Fruit fly (Drosophila melanogaster) whole organism, embryonic: Measurements from ENCODE around the gene CG13896.

ENCODE experiments used
- ATbp ChIP-seq: fragments of 200-800 bp; sonication (Bioruptor generic); optimal IDR thresholded peaks from 2 replicates; lab custom pipeline; 2017; ENCODE audit warnings: missing biosample characterization, mild to moderate bottlenecking, missing genetic modification characterization, missing genetic modification reagents
- Abd-B ChIP-seq: fragments of 200-800 bp; sonication (Bioruptor generic); optimal IDR thresholded peaks from 2 replicates; lab custom pipeline; 2018; ENCODE audit warnings: missing biosample characterization, mild to moderate bottlenecking, missing genetic modification characterization, moderate library complexity
- CG10959 ChIP-seq: fragments of 200-800 bp; sonication (Bioruptor generic); IDR thresholded peaks from 2 replicates; pipeline ENCODE4 v1.3.6; 2022; ENCODE audit warnings: missing biosample characterization, missing genetic modification characterization
- CG10979 ChIP-seq: fragments of 200-800 bp; sonication (Bioruptor generic); optimal IDR thresholded peaks from 2 replicates; lab custom pipeline; 2018; ENCODE audit warnings: missing biosample characterization, mild to moderate bottlenecking, missing genetic modification characterization, moderate library complexity
- CG13424 ChIP-seq: fragments of 200-800 bp; sonication (Bioruptor generic); optimal IDR thresholded peaks from 2 replicates; lab custom pipeline; 2019; ENCODE audit warnings: missing biosample characterization, mild to moderate bottlenecking, missing genetic modification characterization, moderate library complexity
- CG15073 ChIP-seq: fragments of 200-800 bp; sonication (Bioruptor generic); optimal IDR thresholded peaks from 2 replicates; lab custom pipeline; 2016; ENCODE audit warnings: missing biosample characterization, missing genetic modification characterization
- CG15479 ChIP-seq: fragments of 200-800 bp; sonication (Bioruptor generic); optimal IDR thresholded peaks from 3 replicates; lab custom pipeline; 2019; ENCODE audit warnings: missing biosample characterization, mild to moderate bottlenecking, missing genetic modification characterization, moderate library complexity
- CG17328 ChIP-seq: fragments of 200-800 bp; sonication (Bioruptor generic); IDR thresholded peaks from 2 replicates; pipeline ENCODE4 v1.3.6; 2022; ENCODE audit warnings: missing biosample characterization, missing genetic modification characterization
- CG17385 ChIP-seq: fragments of 200-800 bp; sonication (Bioruptor generic); optimal IDR thresholded peaks from 3 replicates; lab custom pipeline; 2018; ENCODE audit warnings: missing biosample characterization, mild to moderate bottlenecking, missing genetic modification characterization
- CG17612 ChIP-seq: fragments of 200-800 bp; sonication (Bioruptor generic); IDR thresholded peaks from 2 replicates; pipeline ENCODE4 v1.3.6; 2022; ENCODE audit warnings: missing biosample characterization, missing genetic modification characterization
- CG3065 ChIP-seq: fragments of 200-800 bp; sonication (Bioruptor generic); optimal IDR thresholded peaks from 2 replicates; lab custom pipeline; 2016; ENCODE audit warnings: missing biosample characterization, missing genetic modification characterization
- CG7786 ChIP-seq: fragments of 200-800 bp; sonication (Bioruptor generic); optimal IDR thresholded peaks from 2 replicates; lab custom pipeline; 2016; ENCODE audit warnings: missing biosample characterization, missing genetic modification characterization
- CG8089 ChIP-seq: fragments of 200-800 bp; sonication (Bioruptor generic); optimal IDR thresholded peaks from 3 replicates; lab custom pipeline; 2016; ENCODE audit warnings: missing biosample characterization, missing genetic modification characterization
- CG8281 ChIP-seq: fragments of 200-800 bp; sonication (Bioruptor generic); optimal IDR thresholded peaks from 2 replicates; lab custom pipeline; 2018; ENCODE audit warnings: missing biosample characterization, mild to moderate bottlenecking, missing genetic modification characterization, moderate library complexity
- CG8290 ChIP-seq, 3 experiments: fragments of 200-800 bp; sonication (Bioruptor generic); optimal IDR thresholded peaks; 2 replicates each; lab custom pipeline; 2016 to 2019; ENCODE audit warnings: missing biosample characterization in 3 of 3, missing genetic modification characterization in 3 of 3, mild to moderate bottlenecking in 2 of 3, moderate library complexity in 1 of 3
- D19B ChIP-seq: fragments of 200-800 bp; sonication (Bioruptor generic); optimal IDR thresholded peaks from 2 replicates; lab custom pipeline; 2017; ENCODE audit warnings: missing biosample characterization, mild to moderate bottlenecking, missing genetic modification characterization
- Dbx ChIP-seq: fragments of 200-800 bp; sonication (Bioruptor generic); IDR thresholded peaks from 3 replicates; pipeline ENCODE4 v1.3.6; 2022; ENCODE audit warnings: missing biosample characterization, missing genetic modification characterization
- Deaf1 ChIP-seq: fragments of 200-800 bp; optimal IDR thresholded peaks from 3 replicates; lab custom pipeline; 2019; ENCODE audit warnings: missing biosample characterization, mild to moderate bottlenecking, missing genetic modification characterization, moderate library complexity
- Gug ChIP-seq: fragments of 200-800 bp; sonication (Bioruptor generic); IDR thresholded peaks from 4 replicates; pipeline ENCODE4 v1.3.6; 2022; ENCODE audit warnings: missing biosample characterization, missing genetic modification characterization
- HLH3B ChIP-seq: fragments of 200-800 bp; sonication (Bioruptor generic); IDR thresholded peaks from 2 replicates; pipeline ENCODE4 v1.3.6; 2022; ENCODE audit warnings: missing biosample characterization, missing genetic modification characterization
- Hr51 ChIP-seq, 2 experiments: fragments of 200-800 bp; sonication (Bioruptor generic); optimal IDR thresholded peaks; 2 replicates in 1 of 2; 3 replicates in 1 of 2; lab custom pipeline; 2016 to 2018; ENCODE audit warnings: missing biosample characterization in 2 of 2, missing genetic modification characterization in 2 of 2, mild to moderate bottlenecking in 1 of 2, moderate library complexity in 1 of 2
- Myb ChIP-seq: fragments of 200-800 bp; sonication (Bioruptor generic); optimal IDR thresholded peaks from 2 replicates; lab custom pipeline; 2016; ENCODE audit warnings: missing biosample characterization, missing genetic modification characterization
- NfI ChIP-seq: fragments of 200-800 bp; sonication (Bioruptor generic); optimal IDR thresholded peaks from 3 replicates; lab custom pipeline; 2018; ENCODE audit warnings: missing biosample characterization, mild to moderate bottlenecking, missing genetic modification characterization, moderate library complexity
- Oli ChIP-seq: fragments of 200-800 bp; sonication (Bioruptor generic); optimal IDR thresholded peaks from 2 replicates; lab custom pipeline; 2018; ENCODE audit warnings: missing biosample characterization, mild to moderate bottlenecking, missing genetic modification characterization, moderate library complexity
- Pdp1 ChIP-seq, 2 experiments: fragments of 200-800 bp; sonication (Bioruptor generic); optimal IDR thresholded peaks; 3 replicates each; lab custom pipeline; 2016; ENCODE audit warnings: missing biosample characterization in 2 of 2, missing genetic modification characterization in 2 of 2, mild to moderate bottlenecking in 1 of 2, moderate library complexity in 1 of 2
- Sox102F ChIP-seq: fragments of 200-800 bp; sonication (Bioruptor generic); optimal IDR thresholded peaks from 2 replicates; lab custom pipeline; 2018; ENCODE audit warnings: missing biosample characterization, mild to moderate bottlenecking, missing genetic modification characterization, moderate library complexity
- Sry-δ ChIP-seq: fragments of 200-800 bp; sonication (Bioruptor generic); optimal IDR thresholded peaks from 2 replicates; lab custom pipeline; 2016; ENCODE audit warnings: missing biosample characterization, missing genetic modification characterization
- Taf1 ChIP-seq: fragments of 200-800 bp; sonication (Bioruptor generic); IDR thresholded peaks from 2 replicates; pipeline ENCODE4 v1.3.6; 2022; ENCODE audit warnings: missing biosample characterization, missing genetic modification characterization
- ac ChIP-seq: fragments of 200-800 bp; sonication (Bioruptor generic); optimal IDR thresholded peaks from 3 replicates; lab custom pipeline; 2017; ENCODE audit warnings: missing biosample characterization, mild to moderate bottlenecking, missing genetic modification characterization
- bsh ChIP-seq, 2 experiments: fragments of 200-800 bp; sonication (Bioruptor generic); optimal IDR thresholded peaks; 2 replicates each; lab custom pipeline; 2017 to 2018; ENCODE audit warnings: mild to moderate bottlenecking in 2 of 2, missing biosample characterization in 2 of 2, missing genetic modification characterization in 2 of 2, moderate library complexity in 1 of 2
- caup ChIP-seq: fragments of 200-800 bp; sonication (Bioruptor generic); optimal IDR thresholded peaks from 3 replicates; lab custom pipeline; 2017; ENCODE audit warnings: missing biosample characterization, mild to moderate bottlenecking, missing genetic modification characterization, moderate library complexity; ENCODE audit not compliant: severe bottlenecking
- chif ChIP-seq, 2 experiments: fragments of 200-800 bp; sonication (Bioruptor generic); optimal IDR thresholded peaks; 3 replicates each; lab custom pipeline; 2016; ENCODE audit warnings: missing biosample characterization in 2 of 2, missing genetic modification characterization in 2 of 2
- corto ChIP-seq: fragments of 200-800 bp; sonication (Bioruptor generic); optimal IDR thresholded peaks from 2 replicates; lab custom pipeline; 2016; ENCODE audit warnings: missing biosample characterization, mild to moderate bottlenecking, missing genetic modification characterization, moderate library complexity
- cwo ChIP-seq: fragments of 200-800 bp; sonication (Bioruptor generic); optimal IDR thresholded peaks from 3 replicates; lab custom pipeline; 2017; ENCODE audit warnings: missing biosample characterization, missing genetic modification characterization, mild to moderate bottlenecking, moderate library complexity, missing genetic modification reagents
- dmrt11E ChIP-seq: fragments of 200-800 bp; sonication (Bioruptor generic); optimal IDR thresholded peaks from 3 replicates; lab custom pipeline; 2018; ENCODE audit warnings: missing biosample characterization, mild to moderate bottlenecking, missing genetic modification characterization, moderate library complexity
- esg ChIP-seq: fragments of 200-800 bp; sonication (Bioruptor generic); conservative IDR thresholded peaks from 2 replicates; pipeline ENCODE4 v1.3.6; 2022; ENCODE audit warnings: missing biosample characterization, missing genetic modification characterization
- ftz-f1 ChIP-seq: fragments of 200-800 bp; sonication (Bioruptor generic); optimal IDR thresholded peaks from 2 replicates; lab custom pipeline; 2016; ENCODE audit warnings: missing biosample characterization, missing genetic modification characterization
- gfzf ChIP-seq: fragments of 200-800 bp; sonication (Bioruptor generic); optimal IDR thresholded peaks from 2 replicates; lab custom pipeline; 2016; ENCODE audit warnings: missing biosample characterization, mild to moderate bottlenecking, missing genetic modification characterization, moderate library complexity
- gt ChIP-seq: fragments of 200-800 bp; sonication (Bioruptor generic); IDR thresholded peaks from 2 replicates; pipeline ENCODE4 v1.3.6; 2022; ENCODE audit warnings: missing biosample characterization, missing genetic modification characterization
- kay ChIP-seq: fragments of 200-800 bp; sonication (Bioruptor generic); optimal IDR thresholded peaks from 2 replicates; lab custom pipeline; 2016; ENCODE audit warnings: missing biosample characterization, missing genetic modification characterization
- lbe ChIP-seq: fragments of 200-800 bp; sonication (Bioruptor generic); optimal IDR thresholded peaks from 2 replicates; lab custom pipeline; 2016; ENCODE audit warnings: missing biosample characterization, mild to moderate bottlenecking, missing genetic modification characterization
- nerfin-1 ChIP-seq: fragments of 200-800 bp; sonication (Bioruptor generic); optimal IDR thresholded peaks from 3 replicates; lab custom pipeline; 2019; ENCODE audit warnings: missing biosample characterization, mild to moderate bottlenecking, missing genetic modification characterization, moderate library complexity
- oc ChIP-seq: fragments of 200-800 bp; sonication (Bioruptor generic); optimal IDR thresholded peaks from 2 replicates; lab custom pipeline; 2018; ENCODE audit warnings: missing biosample characterization, mild to moderate bottlenecking, missing genetic modification characterization, moderate library complexity
- pfk ChIP-seq: fragments of 200-800 bp; sonication (Bioruptor generic); optimal IDR thresholded peaks from 2 replicates; lab custom pipeline; 2018; ENCODE audit warnings: missing biosample characterization, mild to moderate bottlenecking, missing genetic modification characterization, moderate library complexity
- pho ChIP-seq: fragments of 200-800 bp; sonication (Bioruptor generic); optimal IDR thresholded peaks from 2 replicates; lab custom pipeline; 2016; ENCODE audit warnings: missing biosample characterization, missing genetic modification characterization
- psq ChIP-seq: fragments of 200-800 bp; sonication (Bioruptor generic); optimal IDR thresholded peaks from 2 replicates; lab custom pipeline; 2017; ENCODE audit warnings: missing biosample characterization, missing genetic modification characterization
- pum ChIP-seq: fragments of 200-800 bp; sonication (Bioruptor generic); optimal IDR thresholded peaks from 2 replicates; lab custom pipeline; 2016; ENCODE audit warnings: missing biosample characterization, missing genetic modification characterization
- scrt ChIP-seq: fragments of 200-800 bp; sonication (Bioruptor generic); optimal IDR thresholded peaks from 2 replicates; lab custom pipeline; 2018; ENCODE audit warnings: missing biosample characterization, mild to moderate bottlenecking, missing genetic modification characterization, moderate library complexity
- sens-2 ChIP-seq: fragments of 200-800 bp; sonication (Bioruptor generic); IDR thresholded peaks from 2 replicates; pipeline ENCODE4 v1.3.6; 2022; ENCODE audit warnings: missing biosample characterization, missing genetic modification characterization
- ttk ChIP-seq: fragments of 200-800 bp; sonication (Bioruptor generic); IDR thresholded peaks from 2 replicates; pipeline ENCODE4 v2.1.2; 2022; ENCODE audit warnings: missing biosample characterization, missing genetic modification characterization

CG13896 gene

DNA sequence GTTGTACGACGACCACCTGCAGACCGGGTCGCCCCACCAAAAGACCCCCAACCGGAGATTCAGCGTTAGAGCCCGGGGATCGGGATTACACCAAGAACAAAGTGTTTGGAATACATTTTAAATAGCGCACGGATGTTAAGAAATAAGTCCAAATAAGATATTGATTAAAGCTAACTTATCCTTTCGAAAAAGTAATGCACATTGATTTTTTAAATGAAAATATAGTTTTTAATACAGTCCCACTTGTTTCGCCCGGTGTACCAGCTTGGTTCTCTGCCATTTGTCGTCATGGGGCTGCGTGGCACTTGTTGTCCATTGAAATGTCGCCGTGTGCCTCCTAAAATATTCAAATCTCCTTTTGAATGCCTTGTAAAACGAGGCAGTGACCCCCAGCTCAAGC lies 9.4 kb upstream of the CG13896 start (continued):
- TF ChIP-seq ATbp = peak; percentile 46
- TF ChIP-seq CG8281 (tag; lab: Kevin White, UChicago) = no peak
- no peak for TF ChIP-seq ftz-f1 (GFP tag; lab: Kevin White, UChicago)
- TF ChIP-seq Pdp1 (GFP tag; optimal IDR thresholded peaks at IDR 0.05; lab: Kevin White, UChicago) = peak in 1 of 2 experiments; percentile 58
- TF ChIP-seq CG10979 (tag; lab: Kevin White, UChicago) = peak; percentile 61
- TF ChIP-seq chif (GFP tag; optimal IDR thresholded peaks at IDR 0.05; lab: Kevin White, UChicago) = peak in 1 of 2 experiments; percentile 35
- TF ChIP-seq CG13424 (tag; lab: Kevin White, UChicago) = peak; percentile 1
- no peak for TF ChIP-seq Abd-B (GFP tag; lab: Kevin White, UChicago)
- TF ChIP-seq CG15073 (GFP tag; lab: Kevin White, UChicago) = no peak
- peak; percentile 41; the same call in 1 of the 2 replicates for TF ChIP-seq esg
- no peak for TF ChIP-seq cwo (GFP tag; lab: Kevin White, UChicago)
- no peak; the same call in 1 of the 2 replicates for TF ChIP-seq CG17328 (GFP tag; lab: Robert Waterston, UW)
- 0 out of 4 replicates have a peak, but pooled peaks have one; percentile 29 for TF ChIP-seq Gug
- no peak for TF ChIP-seq Deaf1 (tag; lab: Kevin White, UChicago)
- no peak for TF ChIP-seq Taf1
- no peak for TF ChIP-seq pfk (GFP tag; lab: Kevin White, UChicago)
- TF ChIP-seq Sox102F (GFP tag; lab: Kevin White, UChicago) = no peak
- TF ChIP-seq sens-2 = no peak
- no peak for TF ChIP-seq ac
- TF ChIP-seq CG17612 (GFP tag; lab: Robert Waterston, UW) = no peak
- TF ChIP-seq Myb = no peak
- TF ChIP-seq kay (GFP tag; lab: Kevin White, UChicago) = no peak
- TF ChIP-seq Oli (tag; lab: Kevin White, UChicago) = no peak
- no peak for TF ChIP-seq CG10959 (GFP tag; lab: Robert Waterston, UW)
- peak; percentile 4 for TF ChIP-seq CG17385 (GFP tag; lab: Kevin White, UChicago)
- no peak for TF ChIP-seq CG15479 (GFP tag; lab: Kevin White, UChicago)
- no peak for TF ChIP-seq D19B
- TF ChIP-seq CG3065 (GFP tag; lab: Kevin White, UChicago) = no peak
- no peak for TF ChIP-seq gfzf
- no peak for TF ChIP-seq psq (GFP tag; lab: Kevin White, UChicago)
- TF ChIP-seq corto (GFP tag; lab: Kevin White, UChicago) = no peak
- TF ChIP-seq caup (GFP tag; lab: Kevin White, UChicago) = no peak
- peak; percentile 14 for TF ChIP-seq pum (GFP tag; lab: Kevin White, UChicago)
- no peak for TF ChIP-seq nerfin-1 (tag; lab: Kevin White, UChicago)
- TF ChIP-seq gt (GFP tag; lab: Robert Waterston, UW) = no peak
- TF ChIP-seq CG8089 (GFP tag; lab: Kevin White, UChicago) = no peak
- no peak for TF ChIP-seq Sry-δ (GFP tag; lab: Kevin White, UChicago)
- peak; percentile 51 for TF ChIP-seq oc (tag; lab: Kevin White, UChicago)
- peak; percentile 70 for TF ChIP-seq dmrt11E (tag; lab: Kevin White, UChicago)
- peak; percentile 48 for TF ChIP-seq ttk (GFP tag; lab: Robert Waterston, UW)
- TF ChIP-seq CG7786 = no peak
- no peak for TF ChIP-seq scrt
- TF ChIP-seq HLH3B (GFP tag; lab: Robert Waterston, UW) = no peak
- TF ChIP-seq bsh (GFP tag; optimal IDR thresholded peaks at IDR 0.05; lab: Kevin White, UChicago) = peak; percentile 6 to 68
- TF ChIP-seq Dbx = no peak
- no peak for TF ChIP-seq NfI (GFP tag; lab: Kevin White, UChicago)
- no peak for TF ChIP-seq Hr51 (GFP tag; optimal IDR thresholded peaks at IDR 0.05; lab: Kevin White, UChicago)
- no peak for TF ChIP-seq pho (GFP tag; lab: Kevin White, UChicago)
- no peak for TF ChIP-seq lbe (GFP tag; lab: Kevin White, UChicago)
- TF ChIP-seq CG8290 (GFP tag; optimal IDR thresholded peaks at IDR 0.05; lab: Kevin White, UChicago) = peak; percentile 6
- no peak for TF ChIP-seq CG8290 (tag; optimal IDR thresholded peaks at IDR 0.05; lab: Kevin White, UChicago)
